Worm (Caenorhabditis elegans) whole organism, L4 larva: ENCODE data around the gene mam-6.

Experiments
- F10B5.3 ChIP-seq: sonication (generic microtip); optimal IDR thresholded peaks from 2 replicates; lab custom pipeline; 2016; ENCODE audit warnings: mild to moderate bottlenecking, missing genetic modification characterization, missing compliant biosample characterization
- F37D6.2 ChIP-seq: sonication (generic microtip); optimal IDR thresholded peaks from 2 replicates; lab custom pipeline; 2016; ENCODE audit warnings: mild to moderate bottlenecking, missing genetic modification characterization, missing compliant biosample characterization
- T20F7.1 ChIP-seq: fragments of 200-800 bp; sonication (Bioruptor generic); optimal IDR thresholded peaks from 2 replicates; lab custom pipeline; 2018; ENCODE audit warnings: mild to moderate bottlenecking, missing genetic modification characterization, missing compliant biosample characterization
- T26A8.4 ChIP-seq: fragments of 200-800 bp; sonication (Bioruptor generic); IDR thresholded peaks from 2 replicates; pipeline ENCODE4 v1.3.6; 2022; ENCODE audit warnings: missing genetic modification characterization, missing compliant biosample characterization
- Y5F2A.4 ChIP-seq: fragments of 200-800 bp; sonication (Bioruptor generic); optimal IDR thresholded peaks from 2 replicates; lab custom pipeline; 2018; ENCODE audit warnings: mild to moderate bottlenecking, missing genetic modification characterization, missing compliant biosample characterization
- Y75B8A.6 ChIP-seq: fragments of 200-800 bp; sonication (Bioruptor generic); IDR thresholded peaks from 2 replicates; pipeline ENCODE4 v1.3.6; 2022; ENCODE audit warnings: missing genetic modification reagents, missing genetic modification characterization, missing compliant biosample characterization
- ZK546.5 ChIP-seq, 2 experiments: sonication (generic microtip); optimal IDR thresholded peaks; 2 replicates each; lab custom pipeline; 2017; ENCODE audit warnings: missing biosample characterization in 2 of 2, missing genetic modification characterization in 2 of 2
- aha-1 ChIP-seq: fragments of 150-350 bp; peaks from one replicate; lab custom pipeline; 2014; ENCODE audit warnings: missing biosample characterization, missing genetic modification characterization
- aly-2 ChIP-seq: sonication (generic microtip); optimal IDR thresholded peaks from 2 replicates; lab custom pipeline; 2018; ENCODE audit warnings: missing biosample characterization, missing genetic modification characterization
- ama-1 ChIP-seq: fragments of 150-350 bp; optimal IDR thresholded peaks from 2 replicates; lab custom pipeline; 2014; ENCODE audit warnings: inconsistent platforms, mixed read lengths
- ceh-20 ChIP-seq: fragments of 200-800 bp; sonication (Bioruptor generic); IDR thresholded peaks from 2 replicates; pipeline ENCODE4 v1.3.6; 2022; ENCODE audit warnings: missing genetic modification reagents, missing genetic modification characterization, missing compliant biosample characterization
- ceh-28 ChIP-seq: fragments of 150-350 bp; optimal IDR thresholded peaks from 2 replicates; lab custom pipeline; 2014; ENCODE audit warnings: missing biosample characterization, missing genetic modification reagents, missing genetic modification characterization
- ceh-44 ChIP-seq: fragments of 200-800 bp; sonication (Bioruptor generic); IDR thresholded peaks from 2 replicates; pipeline ENCODE4 v1.3.6; 2022; ENCODE audit warnings: missing genetic modification reagents, missing genetic modification characterization, missing compliant biosample characterization
- ceh-82 ChIP-seq: sonication (generic microtip); optimal IDR thresholded peaks from 2 replicates; lab custom pipeline; 2017; ENCODE audit warnings: missing biosample characterization, missing genetic modification characterization
- daf-12 ChIP-seq: fragments of 150-350 bp; optimal IDR thresholded peaks from 2 replicates; lab custom pipeline; 2014; ENCODE audit warnings: missing biosample characterization, missing genetic modification reagents, missing genetic modification characterization
- dmd-6 ChIP-seq: fragments of 200-800 bp; sonication (Bioruptor generic); IDR thresholded peaks from 2 replicates; pipeline ENCODE4 v1.3.6; 2022; ENCODE audit warnings: missing genetic modification reagents, missing genetic modification characterization, missing compliant biosample characterization
- egl-43 ChIP-seq: fragments of 200-800 bp; sonication (Bioruptor generic); IDR thresholded peaks from 2 replicates; pipeline ENCODE4 v1.3.6; 2022; ENCODE audit warnings: missing genetic modification reagents, missing genetic modification characterization, missing compliant biosample characterization
- hlh-11 ChIP-seq: fragments of 200-800 bp; sonication (Bioruptor generic); optimal IDR thresholded peaks from 2 replicates; lab custom pipeline; 2018; ENCODE audit warnings: mild to moderate bottlenecking, missing genetic modification characterization, missing compliant biosample characterization
- hlh-30 ChIP-seq: sonication (generic microtip); optimal IDR thresholded peaks from 2 replicates; lab custom pipeline; 2017; ENCODE audit warnings: antibody characterized with exemption, mild to moderate bottlenecking, missing genetic modification characterization, missing compliant biosample characterization; ENCODE audit not compliant: insufficient read depth
- hmg-1.1 ChIP-seq: fragments of 200-800 bp; sonication (Bioruptor generic); IDR thresholded peaks from 2 replicates; pipeline ENCODE4 v1.3.6; 2022; ENCODE audit warnings: missing genetic modification reagents, missing genetic modification characterization, missing compliant biosample characterization
- lin-1 ChIP-seq: fragments of 200-800 bp; sonication (Bioruptor generic); IDR thresholded peaks from 2 replicates; pipeline ENCODE4 v1.3.6; 2022; ENCODE audit warnings: missing genetic modification reagents, missing genetic modification characterization, missing compliant biosample characterization
- lin-38 ChIP-seq: fragments of 200-800 bp; sonication (Bioruptor generic); IDR thresholded peaks from 2 replicates; pipeline ENCODE4 v1.3.6; 2022; ENCODE audit warnings: missing genetic modification reagents, missing genetic modification characterization, missing compliant biosample characterization
- mes-2 ChIP-seq: sonication (generic microtip); optimal IDR thresholded peaks from 2 replicates; lab custom pipeline; 2016; ENCODE audit warnings: missing genotype, mild to moderate bottlenecking, missing genetic modification characterization, missing compliant biosample characterization; ENCODE audit not compliant: poor library complexity, severe bottlenecking
- mxl-2 ChIP-seq: fragments of 200-800 bp; sonication (Bioruptor generic); conservative IDR thresholded peaks from 2 replicates; pipeline ENCODE4 v1.3.6; 2022; ENCODE audit warnings: missing genetic modification reagents, missing genetic modification characterization, missing compliant biosample characterization
- mxl-3 ChIP-seq: fragments of 200-800 bp; sonication (Bioruptor generic); optimal IDR thresholded peaks from 2 replicates; lab custom pipeline; 2018; ENCODE audit warnings: mild to moderate bottlenecking, missing genetic modification characterization, missing compliant biosample characterization
- nhr-102 ChIP-seq: sonication (generic microtip); optimal IDR thresholded peaks from 2 replicates; lab custom pipeline; 2016; ENCODE audit warnings: mild to moderate bottlenecking, missing genetic modification characterization, moderate library complexity, missing compliant biosample characterization
- nhr-25 ChIP-seq: sonication (generic microtip); optimal IDR thresholded peaks from 2 replicates; lab custom pipeline; 2017; ENCODE audit warnings: missing genetic modification characterization, mild to moderate bottlenecking, missing compliant biosample characterization, antibody characterized with exemption, moderate library complexity, borderline replicate concordance; ENCODE audit not compliant: insufficient read depth
- nhr-28 ChIP-seq: fragments of 150-350 bp; optimal IDR thresholded peaks from 2 replicates; lab custom pipeline; 2014; ENCODE audit warnings: missing biosample characterization, missing genetic modification characterization
- nhr-41 ChIP-seq: fragments of 200-800 bp; sonication (Bioruptor generic); IDR thresholded peaks from 2 replicates; pipeline ENCODE4 v1.3.6; 2022; ENCODE audit warnings: missing genetic modification reagents, missing genetic modification characterization, missing compliant biosample characterization
- nhr-42 ChIP-seq: fragments of 200-800 bp; sonication (Bioruptor generic); IDR thresholded peaks from 2 replicates; pipeline ENCODE4 v1.3.6; 2022; ENCODE audit warnings: missing genetic modification characterization, missing compliant biosample characterization
- nhr-77 ChIP-seq: fragments of 150-350 bp; optimal IDR thresholded peaks from 2 replicates; lab custom pipeline; 2014; ENCODE audit warnings: missing biosample characterization, missing genetic modification characterization
- php-3 ChIP-seq: fragments of 200-800 bp; sonication (Bioruptor generic); IDR thresholded peaks from 2 replicates; pipeline ENCODE4 v1.3.6; 2022; ENCODE audit warnings: missing genetic modification reagents, missing genetic modification characterization, missing compliant biosample characterization
- saeg-2 ChIP-seq: fragments of 200-800 bp; sonication (Bioruptor generic); IDR thresholded peaks from 2 replicates; pipeline ENCODE4 v1.3.6; 2022; ENCODE audit warnings: missing genetic modification reagents, missing genetic modification characterization, missing compliant biosample characterization
- sdz-12 ChIP-seq: fragments of 200-800 bp; sonication (Bioruptor generic); optimal IDR thresholded peaks from 2 replicates; lab custom pipeline; 2018; ENCODE audit warnings: mild to moderate bottlenecking, missing genetic modification characterization, missing compliant biosample characterization
- snpc-1.2 ChIP-seq: fragments of 200-800 bp; sonication (Bioruptor generic); IDR thresholded peaks from 2 replicates; pipeline ENCODE4 v1.3.6; 2022; ENCODE audit warnings: missing genetic modification reagents, missing genetic modification characterization, missing compliant biosample characterization
- snpc-4 ChIP-seq: fragments of 150-350 bp; optimal IDR thresholded peaks from 2 replicates; lab custom pipeline; 2014; ENCODE audit warnings: missing biosample characterization, missing genetic modification characterization
- unc-39 ChIP-seq: sonication (generic microtip); optimal IDR thresholded peaks from 2 replicates; lab custom pipeline; 2017; ENCODE audit warnings: missing biosample characterization, missing genetic modification characterization
- unc-62 ChIP-seq, 3 experiments: fragments of 150-350 bp in 1 of 3; sonication (generic microtip); optimal IDR thresholded peaks in 2 of 3; peaks in 1 of 3; 1 replicate in 1 of 3; 2 replicates in 2 of 3; lab custom pipeline; 2014 to 2017; ENCODE audit warnings: missing biosample characterization in 3 of 3, missing genetic modification characterization in 3 of 3, missing genetic modification reagents in 3 of 3, missing genotype in 1 of 3
- ztf-11 ChIP-seq: fragments of 150-350 bp; optimal IDR thresholded peaks from 2 replicates; lab custom pipeline; 2014; ENCODE audit warnings: missing biosample characterization, missing genetic modification characterization
- ztf-7 ChIP-seq: fragments of 150-350 bp; optimal IDR thresholded peaks from 2 replicates; lab custom pipeline; 2014; ENCODE audit warnings: missing biosample characterization, missing genetic modification characterization

mam-6 gene

DNA sequence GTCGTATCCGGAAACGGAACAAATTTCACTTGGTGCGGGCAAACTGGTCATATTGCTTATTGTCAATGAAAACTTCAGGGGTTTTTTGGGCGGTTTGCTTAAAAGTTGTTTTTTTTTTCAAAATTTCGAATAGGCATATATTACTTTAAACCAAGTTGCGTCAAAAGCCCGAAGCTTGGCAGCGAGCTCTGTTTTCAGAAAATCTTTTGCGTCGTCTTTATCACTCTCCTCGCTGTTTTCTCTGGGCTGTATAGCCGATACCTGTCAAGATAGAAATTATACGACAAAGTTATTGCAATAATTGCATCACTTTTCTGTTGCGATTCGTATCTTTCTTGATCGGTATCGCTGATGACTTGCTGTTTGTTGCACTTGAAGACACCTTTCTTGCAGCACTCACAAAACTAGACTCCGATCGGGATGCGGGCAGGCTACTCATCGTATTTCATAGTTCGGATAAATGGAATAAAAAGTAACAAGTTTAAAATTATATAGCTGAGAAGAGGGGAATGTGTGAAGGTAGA lies 7.0 kb upstream of the mam-6 start, which contains the start of the genes H40L08.3 and H40L08.9:
TSS of gene H40L08.3 (minus strand) at position 51 of the 524 bp plus-strand sequence.
TSS of gene H40L08.9 (minus strand) at position 439 of the 524 bp plus-strand sequence.
- peak; percentile 57 for TF ChIP-seq sdz-12 (GFP tag; lab: Kevin White, UChicago)
- TF ChIP-seq php-3 (GFP tag; lab: Robert Waterston, UW) = peak; percentile 46; the same call in 1 of the 2 replicates
- no peak for TF ChIP-seq T20F7.1 (GFP tag; lab: Kevin White, UChicago)
- peak; percentile 56 for TF ChIP-seq nhr-25 (tag; lab: Kevin White, UChicago)
- TF ChIP-seq F10B5.3 (tag; lab: Kevin White, UChicago) = no peak
- peak in 1 of 2 experiments; percentile 97 for TF ChIP-seq unc-62 (GFP tag; optimal IDR thresholded peaks at IDR 0.05 in 1 of 2; lab: Kevin White, UChicago)
- TF ChIP-seq unc-62 (tag; optimal IDR thresholded peaks at IDR 0.05; lab: Kevin White, UChicago) = no peak
- no peak for TF ChIP-seq hlh-11
- 0 out of 2 replicates have a peak, but pooled peaks have one; percentile 4 for TF ChIP-seq Y75B8A.6 (GFP tag; lab: Robert Waterston, UW)
- TF ChIP-seq nhr-28 (tag; lab: Kevin White, UChicago) = peak; percentile 9
- peak; percentile 72 for TF ChIP-seq T26A8.4 (GFP tag; lab: Robert Waterston, UW)
- 0 out of 2 replicates have a peak, but pooled peaks have one; percentile 5 for TF ChIP-seq lin-38 (GFP tag; lab: Robert Waterston, UW)
- TF ChIP-seq nhr-102 (tag; lab: Kevin White, UChicago) = peak; percentile 30
- TF ChIP-seq ztf-11 = no peak
- TF ChIP-seq ama-1 = peak; percentile 98
- TF ChIP-seq, all 104 proteins: peak for 10

DNA sequence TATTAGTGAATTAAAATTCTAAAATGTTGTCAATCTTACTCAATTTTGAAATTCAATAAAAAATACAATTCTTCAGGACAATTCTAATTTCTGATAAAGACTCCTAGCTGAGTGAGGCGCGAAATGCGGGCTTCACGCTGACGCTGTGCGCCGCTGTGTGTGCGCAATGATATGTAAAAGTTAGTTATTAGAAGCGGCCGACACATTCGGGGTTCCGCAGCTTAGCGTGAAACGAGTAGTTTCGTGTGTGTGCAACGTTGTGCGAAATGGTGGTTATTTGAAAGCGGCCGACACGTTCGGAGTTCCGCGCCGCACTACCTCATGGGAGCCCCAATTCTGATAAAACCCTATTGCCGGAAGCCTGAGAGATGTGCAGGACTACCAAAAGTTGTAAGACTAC lies 6.0 kb upstream of the mam-6 start:
- TF ChIP-seq hmg-1.1 (GFP tag; lab: Robert Waterston, UW) (peak; percentile 33; the same call in 1 of the 2 replicates), nhr-42 (GFP tag; lab: Robert Waterston, UW) (0 out of 2 replicates have a peak, but pooled peaks have one; percentile 29), saeg-2 (0 out of 2 replicates have a peak, but pooled peaks have one; percentile 10), ztf-7 (tag; lab: Kevin White, UChicago) (no peak), aha-1 (tag; lab: Kevin White, UChicago) (peak; percentile 53), egl-43 (GFP tag; lab: Robert Waterston, UW) (0 out of 2 replicates have a peak, but pooled peaks have one; percentile 10), T20F7.1 (GFP tag; lab: Kevin White, UChicago) (no peak), unc-39 (no peak)

DNA sequence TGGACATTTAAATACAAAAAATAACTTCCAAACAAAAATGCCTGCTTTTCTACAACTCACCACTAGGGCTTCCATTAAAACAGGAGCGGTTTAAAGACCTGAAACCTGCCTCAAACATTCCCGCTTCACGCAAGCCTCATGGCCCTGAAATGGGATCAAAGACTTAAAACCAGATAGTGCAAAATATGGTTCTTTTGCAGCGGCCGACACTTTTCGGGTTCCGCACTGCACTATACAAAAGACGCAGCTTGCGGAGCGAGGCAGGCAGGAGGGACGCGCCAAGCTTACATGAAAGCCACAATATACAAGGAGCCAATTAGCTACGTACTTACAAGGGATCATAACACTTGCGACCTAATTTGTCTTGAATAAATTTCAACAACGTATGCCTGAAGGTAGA lies 4.3 kb upstream of the mam-6 start:
- TF ChIP-seq ceh-20 (no peak), snpc-4 (peak; percentile 47), nhr-77 (tag; lab: Kevin White, UChicago) (no peak), mes-2 (peak; percentile 34)

DNA sequence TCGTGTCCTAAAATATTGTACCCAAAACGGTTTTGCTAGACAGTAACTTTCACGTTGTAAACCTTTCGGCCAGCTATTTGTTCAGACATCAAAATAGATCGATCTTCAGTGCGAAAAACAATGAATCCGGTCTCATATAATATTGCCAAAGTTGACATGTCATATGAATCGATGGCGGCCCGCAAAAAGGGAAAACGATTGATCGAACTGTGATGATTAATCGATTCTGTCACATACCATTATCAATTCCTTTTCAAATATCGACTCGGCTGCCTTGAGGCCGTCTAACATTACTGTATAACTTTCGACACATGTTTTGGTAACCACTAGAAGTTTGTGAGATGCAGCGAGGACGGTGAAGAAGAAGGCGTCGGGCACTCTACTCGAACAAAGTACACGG lies 3.7 kb upstream of the mam-6 start:
- peak in 1 of 2 experiments; percentile 99 for TF ChIP-seq unc-62 (GFP tag; optimal IDR thresholded peaks at IDR 0.05 in 1 of 2; lab: Kevin White, UChicago)
- no peak for TF ChIP-seq unc-62 (tag; optimal IDR thresholded peaks at IDR 0.05; lab: Kevin White, UChicago)
- TF ChIP-seq nhr-28 (tag; lab: Kevin White, UChicago) = peak; percentile 28
- no peak for TF ChIP-seq F37D6.2 (tag; lab: Kevin White, UChicago)
- no peak for TF ChIP-seq snpc-1.2
- peak; percentile 22 for TF ChIP-seq nhr-25 (tag; lab: Kevin White, UChicago)
- TF ChIP-seq mxl-3 (GFP tag; lab: Kevin White, UChicago) = peak; percentile 35
- TF ChIP-seq ceh-20 = no peak
- no peak for TF ChIP-seq ceh-82 (tag; lab: Kevin White, UChicago)
- TF ChIP-seq ceh-28 (tag; lab: Kevin White, UChicago) = peak; percentile 21
- TF ChIP-seq T26A8.4 (GFP tag; lab: Robert Waterston, UW) = no peak
- 0 out of 2 replicates have a peak, but pooled peaks have one; percentile 17 for TF ChIP-seq dmd-6
- TF ChIP-seq ceh-44 (GFP tag; lab: Robert Waterston, UW) = no peak
- TF ChIP-seq lin-1 (GFP tag; lab: Robert Waterston, UW) = no peak
- no peak for TF ChIP-seq mxl-2 (GFP tag; lab: Robert Waterston, UW)
- no peak for TF ChIP-seq ZK546.5 (tag; optimal IDR thresholded peaks at IDR 0.05; lab: Kevin White, UChicago)
- no peak for TF ChIP-seq ama-1
- peak; percentile 2 for TF ChIP-seq aha-1 (tag; lab: Kevin White, UChicago)
- TF ChIP-seq nhr-41 = no peak
- TF ChIP-seq daf-12 (tag; lab: Kevin White, UChicago) = no peak
- TF ChIP-seq Y5F2A.4 (GFP tag; lab: Kevin White, UChicago) = no peak
- peak; percentile 54 for TF ChIP-seq hlh-11
- peak; percentile 35 for TF ChIP-seq hlh-30 (tag; lab: Kevin White, UChicago)
- no peak for TF ChIP-seq aly-2 (tag; lab: Kevin White, UChicago)
- no peak for TF ChIP-seq ztf-7 (tag; lab: Kevin White, UChicago)
